Worm (Caenorhabditis elegans): ENCODE results near the gene lrr-1.

The lrr-1 gene

ce11 chrII:5040631-5041156 is 4.5 kb upstream of the lrr-1 start, which contains the start of gene F33G12.7:
Gene F33G12.7 (minus strand): TSS chrII:5040681.
- no peak for TF ChIP-seq crh-2 (tag; optimal IDR thresholded peaks at IDR 0.05)
- TF ChIP-seq ztf-4 (tag; optimal IDR thresholded peaks at IDR 0.05) = no peak
- no peak for TF ChIP-seq nhr-23 (tag; optimal IDR thresholded peaks at IDR 0.05)
- TF ChIP-seq lsy-2 (tag; optimal IDR thresholded peaks at IDR 0.05) = peak in 1 of 2 experiments; percentile 7
- no peak for TF ChIP-seq nhr-11 (tag; optimal IDR thresholded peaks at IDR 0.05)
- TF ChIP-seq unc-55 (GFP tag; optimal IDR thresholded peaks at IDR 0.05) = peak; percentile 15
- peak; percentile 5 for TF ChIP-seq C34F6.9 (tag; optimal IDR thresholded peaks at IDR 0.05)
- TF ChIP-seq nhr-25 (tag; optimal IDR thresholded peaks at IDR 0.05) = no peak
- TF ChIP-seq mbf-1 (tag; optimal IDR thresholded peaks at IDR 0.05) = no peak

- TF ChIP-seq nhr-129 (tag; optimal IDR thresholded peaks at IDR 0.05) (peak; percentile 19), lsy-2 (tag; optimal IDR thresholded peaks at IDR 0.05) (peak in 1 of 2 experiments; percentile 50), crh-2 (tag; optimal IDR thresholded peaks at IDR 0.05) (peak; percentile 34), fos-1 (tag; optimal IDR thresholded peaks at IDR 0.05) (no peak), ama-1 (optimal IDR thresholded peaks at IDR 0.05) (no peak), mdl-1 (tag; optimal IDR thresholded peaks at IDR 0.05) (no peak), unc-55 (GFP tag; optimal IDR thresholded peaks at IDR 0.05) (peak; percentile 13), C34F6.9 (tag; optimal IDR thresholded peaks at IDR 0.05) (peak; percentile 28), peb-1 (tag; optimal IDR thresholded peaks at IDR 0.05) (no peak), alr-1 (tag; optimal IDR thresholded peaks at IDR 0.05) (no peak), zag-1 (tag; optimal IDR thresholded peaks at IDR 0.05) (no peak), ztf-1 (GFP tag; conservative IDR thresholded peaks at IDR 0.05) (no peak), nhr-25 (tag; optimal IDR thresholded peaks at IDR 0.05) (no peak), lin-39 (tag; optimal IDR thresholded peaks at IDR 0.05) (no peak)
These were observed 3.7 kb upstream of the lrr-1 start, which contains the start of gene golg-2 for ce11 chrII:5039912-5040311. Gene golg-2 (minus strand): TSS chrII:5040091.

- no peak for TF ChIP-seq peb-1 (tag; optimal IDR thresholded peaks at IDR 0.05)
- no peak for TF ChIP-seq ztf-4 (tag; optimal IDR thresholded peaks at IDR 0.05)
- no peak for TF ChIP-seq nhr-10 (tag; optimal IDR thresholded peaks at IDR 0.05)
- no peak for TF ChIP-seq nhr-129 (tag; optimal IDR thresholded peaks at IDR 0.05)
- TF ChIP-seq sma-3 (GFP tag; optimal IDR thresholded peaks at IDR 0.05) = no peak
- no peak for TF ChIP-seq C34F6.9 (tag; optimal IDR thresholded peaks at IDR 0.05)
- no peak for TF ChIP-seq lin-11 (tag; optimal IDR thresholded peaks at IDR 0.05)
- no peak for TF ChIP-seq lsy-2 (tag; optimal IDR thresholded peaks at IDR 0.05)
- no peak for TF ChIP-seq mab-5 (tag; optimal IDR thresholded peaks at IDR 0.05)
These were observed 2.3 kb downstream of the lrr-1 start, which contains the start of gene F33G12.3 for ce11 chrII:5033935-5034334. Gene F33G12.3 (minus strand): TSS chrII:5034035.

ce11 chrII:5032669-5033068 is 3.6 kb downstream of the lrr-1 start:
- TF ChIP-seq lsy-2 (tag; optimal IDR thresholded peaks at IDR 0.05) = peak; percentile 32 to 59
- no peak for TF ChIP-seq ztf-4 (tag; optimal IDR thresholded peaks at IDR 0.05)
- peak; percentile 50 for TF ChIP-seq sma-3 (GFP tag; optimal IDR thresholded peaks at IDR 0.05)
- TF ChIP-seq blmp-1 (tag; optimal IDR thresholded peaks at IDR 0.05; ENCODE audit: insufficient read depth) = no peak
- TF ChIP-seq lin-13 (GFP tag; optimal IDR thresholded peaks at IDR 0.05) = peak; percentile 13
- TF ChIP-seq nhr-25 (tag; optimal IDR thresholded peaks at IDR 0.05) = peak; percentile 1
- no peak for TF ChIP-seq ceh-82 (tag; optimal IDR thresholded peaks at IDR 0.05)
- peak; percentile 11 for TF ChIP-seq lin-11 (tag; optimal IDR thresholded peaks at IDR 0.05)
- TF ChIP-seq F13H6.1 (tag; optimal IDR thresholded peaks at IDR 0.05) = peak; percentile 70
- TF ChIP-seq nhr-10 (tag; optimal IDR thresholded peaks at IDR 0.05) = no peak
- peak; percentile 54 for TF ChIP-seq gmeb-1 (tag; optimal IDR thresholded peaks at IDR 0.05)
- peak; percentile 81 for TF ChIP-seq nhr-129 (tag; optimal IDR thresholded peaks at IDR 0.05)
- TF ChIP-seq ztf-11 (tag; optimal IDR thresholded peaks at IDR 0.05) = no peak
- TF ChIP-seq ceh-16 (tag; optimal IDR thresholded peaks at IDR 0.05) = peak; percentile 13
- TF ChIP-seq snpc-4 (tag; optimal IDR thresholded peaks at IDR 0.05) = peak; percentile 7
- peak in 1 of 2 experiments; percentile 10 for TF ChIP-seq mdl-1 (tag; optimal IDR thresholded peaks at IDR 0.05)
- TF ChIP-seq nhr-21 (tag; optimal IDR thresholded peaks at IDR 0.05) = peak; percentile 36
- no peak for TF ChIP-seq Y55F3AM.14 (GFP tag; optimal IDR thresholded peaks at IDR 0.05)
- peak; percentile 34 for TF ChIP-seq C34F6.9 (tag; optimal IDR thresholded peaks at IDR 0.05)
- no peak for TF ChIP-seq skn-1 (tag; optimal IDR thresholded peaks at IDR 0.05)
- peak; percentile 55 for TF ChIP-seq unc-55 (GFP tag; optimal IDR thresholded peaks at IDR 0.05)
- peak; percentile 59 for TF ChIP-seq fos-1 (tag; optimal IDR thresholded peaks at IDR 0.05)
- TF ChIP-seq sma-9 (GFP tag; optimal IDR thresholded peaks at IDR 0.05) = peak; percentile 26
- no peak for TF ChIP-seq sma-9 (tag; optimal IDR thresholded peaks at IDR 0.05)
- TF ChIP-seq egl-27 (tag; optimal IDR thresholded peaks at IDR 0.05) = peak; percentile 32
- no peak for TF ChIP-seq unc-39 (tag; optimal IDR thresholded peaks at IDR 0.05)
- no peak for TF ChIP-seq nhr-237 (tag; optimal IDR thresholded peaks at IDR 0.05)

Data from whole organism, L2 larva.